Worm (Caenorhabditis elegans): ENCODE measurements around the gene spp-11.

spp-11 gene

ce11 chrII:6360822-6361221 lies 46.4 kb downstream of the spp-11 start, which contains the start of gene K10B2.4 (continued):
- TF ChIP-seq nhr-11 (tag; optimal IDR thresholded peaks at IDR 0.05) (peak; percentile 8), dve-1 (tag; optimal IDR thresholded peaks at IDR 0.05; ENCODE audit: insufficient read depth) (peak; percentile 35), pha-4 (GFP tag; IDR thresholded peaks at IDR 0.05) (no peak), pha-4 (tag; optimal IDR thresholded peaks at IDR 0.05) (peak; percentile 39), hlh-30 (tag; optimal IDR thresholded peaks at IDR 0.05; ENCODE audit: insufficient read depth) (peak; percentile 53)

ce11 chrII:6358905-6359304 lies 48.3 kb downstream of the spp-11 start, which contains the start of gene C32D5.12:
Gene C32D5.12 (minus strand): TSS chrII:6359005.
- TF ChIP-seq unc-62 (GFP tag; optimal IDR thresholded peaks at IDR 0.05 in 1 of 2) = peak in 1 of 2 experiments; percentile 40
- no peak for TF ChIP-seq unc-62 (tag; optimal IDR thresholded peaks at IDR 0.05)
- TF ChIP-seq daf-12 (tag; optimal IDR thresholded peaks at IDR 0.05) = no peak
- no peak for TF ChIP-seq attf-4 (tag; optimal IDR thresholded peaks at IDR 0.05)

ce11 chrII:6358232-6358631 lies 48.9 kb downstream of the spp-11 start:
- TF ChIP-seq snpc-1.2 (GFP tag; IDR thresholded peaks at IDR 0.05) (0 out of 2 replicates have a peak, but pooled peaks have one; percentile 20), F44E2.7 (GFP tag; IDR thresholded peaks at IDR 0.05) (peak; percentile 51; the same call in 1 of the 2 replicates), daf-19 (GFP tag; conservative IDR thresholded peaks at IDR 0.05) (0 out of 2 replicates have a peak, but pooled peaks have one; percentile 62), pha-4 (GFP tag; IDR thresholded peaks at IDR 0.05) (peak; percentile 73; the same call in 1 of the 2 replicates), pha-4 (tag; optimal IDR thresholded peaks at IDR 0.05) (no peak), nhr-111 (GFP tag; optimal IDR thresholded peaks at IDR 0.05) (no peak), lin-39 (tag; optimal IDR thresholded peaks at IDR 0.05) (no peak), arid-1 (GFP tag; conservative IDR thresholded peaks at IDR 0.05) (peak; percentile 86), Y5F2A.4 (GFP tag; optimal IDR thresholded peaks at IDR 0.05) (peak; percentile 38), lin-38 (GFP tag; IDR thresholded peaks at IDR 0.05) (peak; percentile 60), lim-7 (GFP tag; IDR thresholded peaks at IDR 0.05) (peak; percentile 77), madf-5 (GFP tag; IDR thresholded peaks at IDR 0.05) (peak in 1 of 2 experiments; percentile 78; a peak in 2 of 4 replicates), Y75B8A.6 (GFP tag; IDR thresholded peaks at IDR 0.05) (no peak), dmd-8 (GFP tag; IDR thresholded peaks at IDR 0.05) (peak; percentile 57; the same call in 1 of the 2 replicates), F49E8.2 (tag; optimal IDR thresholded peaks at IDR 0.05; ENCODE audit: borderline replicate concordance) (peak; percentile 14)

- TF ChIP-seq Y48G9A.11 (GFP tag; IDR thresholded peaks at IDR 0.05) (no peak), snpc-4 (tag; optimal IDR thresholded peaks at IDR 0.05) (no peak), rbr-2 (tag; optimal IDR thresholded peaks at IDR 0.05) (peak; percentile 69), T20F7.1 (GFP tag; optimal IDR thresholded peaks at IDR 0.05) (peak; percentile 44), fkh-10 (GFP tag; optimal IDR thresholded peaks at IDR 0.05) (peak; percentile 29), nhr-77 (tag; optimal IDR thresholded peaks at IDR 0.05) (peak; percentile 30), mep-1 (tag; optimal IDR thresholded peaks at IDR 0.05) (peak; percentile 77), saeg-2 (GFP tag; IDR thresholded peaks at IDR 0.05) (no peak), dmd-8 (GFP tag; IDR thresholded peaks at IDR 0.05) (no peak), nhr-28 (tag; optimal IDR thresholded peaks at IDR 0.05) (peak; percentile 70), daf-19 (GFP tag; conservative IDR thresholded peaks at IDR 0.05) (no peak), Y105C5A.15 (GFP tag; IDR thresholded peaks at IDR 0.05) (no peak), nhr-11 (tag; optimal IDR thresholded peaks at IDR 0.05) (peak; percentile 60), daf-16 (GFP tag; optimal IDR thresholded peaks at IDR 0.05) (no peak), daf-16 (tag; optimal IDR thresholded peaks at IDR 0.05) (no peak), lim-7 (GFP tag; IDR thresholded peaks at IDR 0.05) (no peak), hmg-1.1 (GFP tag; IDR thresholded peaks at IDR 0.05) (peak; percentile 61; the same call in 1 of the 2 replicates), hlh-30 (tag; optimal IDR thresholded peaks at IDR 0.05; ENCODE audit: insufficient read depth) (peak; percentile 82), mxl-3 (GFP tag; optimal IDR thresholded peaks at IDR 0.05) (peak; percentile 42), nhr-48 (tag; optimal IDR thresholded peaks at IDR 0.05) (peak; percentile 26), hif-1 (tag; optimal IDR thresholded peaks at IDR 0.05) (peak in 1 of 2 experiments; percentile 43), hlh-11 (tag; optimal IDR thresholded peaks at IDR 0.05) (peak; percentile 75), dmd-6 (GFP tag; IDR thresholded peaks at IDR 0.05) (peak; percentile 55), F37D6.2 (tag; optimal IDR thresholded peaks at IDR 0.05) (peak; percentile 0), dve-1 (tag; optimal IDR thresholded peaks at IDR 0.05; ENCODE audit: insufficient read depth) (peak; percentile 61), lin-38 (GFP tag; IDR thresholded peaks at IDR 0.05) (peak; percentile 65), lsy-2 (tag; optimal IDR thresholded peaks at IDR 0.05) (peak in 1 of 2 experiments; percentile 87)
These were observed 51.5 kb downstream of the spp-11 start, which contains the start of gene C32D5.11 for ce11 chrII:6355396-6356346. Gene C32D5.11 (minus strand): TSS chrII:6355446.

All from whole organism, L4 larva.